Fruit fly (Drosophila melanogaster) Kc167 (cell line): ENCODE data around the gene CG17768.

Experiments used
- Myc ChIP-seq: fragments of >200 bp; optimal IDR thresholded peaks from 2 replicates; lab custom pipeline; 2017; ENCODE audit warnings: missing external identifiers
- Sin3A ChIP-seq: fragments of >200 bp; optimal IDR thresholded peaks from 2 replicates; lab custom pipeline; 2018; ENCODE audit warnings: missing external identifiers
- h ChIP-seq: fragments of >200 bp; optimal IDR thresholded peaks from 3 replicates; lab custom pipeline; 2018; ENCODE audit warnings: missing external identifiers
- insv ChIP-seq: fragments of >200 bp; optimal IDR thresholded peaks from 3 replicates; lab custom pipeline; 2018; ENCODE audit warnings: missing external identifiers
- psq ChIP-seq: fragments of >200 bp; optimal IDR thresholded peaks from 2 replicates; lab custom pipeline; 2017; ENCODE audit warnings: missing external identifiers
- ttk ChIP-seq: sonication (Bioruptor generic); optimal IDR thresholded peaks from 2 replicates; lab custom pipeline; 2017; ENCODE audit warnings: missing external identifiers

The CG17768 gene

DNA sequence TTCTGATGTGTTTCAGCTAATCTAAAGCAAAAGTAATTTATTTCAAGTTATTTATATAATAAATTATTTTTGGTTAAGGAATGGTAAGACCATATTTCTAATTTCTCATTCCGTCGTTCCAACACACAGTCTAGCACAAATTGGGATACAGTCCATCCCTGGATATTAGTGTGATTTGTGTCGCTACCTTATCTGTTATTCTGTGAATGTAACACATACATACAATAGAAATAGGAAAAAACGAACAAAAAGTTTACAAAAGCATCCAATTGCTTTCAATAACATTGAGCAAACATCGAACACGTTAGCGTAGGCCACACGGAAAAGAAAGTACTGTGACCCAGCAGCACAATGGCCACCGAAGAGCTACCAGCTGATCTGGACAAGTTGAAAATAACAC lies 38.5 kb downstream of the CG17768 start, which contains the start of gene CG5056:
CG5056 (plus strand) TSS at position 168 of the 400 bp plus-strand sequence.
- TF ChIP-seq h (lab: Kevin White, UChicago) (no peak), ttk (lab: Kevin White, UChicago) (no peak), Myc (lab: Kevin White, UChicago) (no peak), psq (no peak), insv (no peak), Sin3A (lab: Kevin White, UChicago) (no peak)

DNA sequence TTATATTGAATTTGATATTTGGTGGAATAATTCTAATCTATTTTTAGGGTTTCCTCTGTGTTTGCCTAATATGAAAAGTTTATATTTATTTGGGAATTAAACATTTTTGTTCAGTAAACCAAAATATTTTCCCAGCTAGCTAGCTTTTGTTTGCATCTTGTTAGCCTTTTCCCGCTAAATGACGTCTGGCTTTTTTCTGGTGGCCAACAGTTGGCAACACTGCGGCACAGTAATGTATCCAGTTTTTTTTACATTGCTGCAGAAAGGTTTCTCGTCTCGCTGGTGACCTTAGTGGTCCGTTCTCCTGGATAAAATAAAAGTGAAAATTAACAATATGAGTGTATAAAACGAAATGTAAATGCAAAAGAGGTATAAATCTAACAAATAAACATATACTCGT lies 40.8 kb downstream of the CG17768 start, which contains the start of gene lft:
lft (plus strand) TSS at position 243 of the 400 bp plus-strand sequence.
- TF ChIP-seq psq (no peak), ttk (lab: Kevin White, UChicago) (no peak), Myc (lab: Kevin White, UChicago) (no peak), insv (no peak), Sin3A (lab: Kevin White, UChicago) (no peak), h (lab: Kevin White, UChicago) (no peak)

DNA sequence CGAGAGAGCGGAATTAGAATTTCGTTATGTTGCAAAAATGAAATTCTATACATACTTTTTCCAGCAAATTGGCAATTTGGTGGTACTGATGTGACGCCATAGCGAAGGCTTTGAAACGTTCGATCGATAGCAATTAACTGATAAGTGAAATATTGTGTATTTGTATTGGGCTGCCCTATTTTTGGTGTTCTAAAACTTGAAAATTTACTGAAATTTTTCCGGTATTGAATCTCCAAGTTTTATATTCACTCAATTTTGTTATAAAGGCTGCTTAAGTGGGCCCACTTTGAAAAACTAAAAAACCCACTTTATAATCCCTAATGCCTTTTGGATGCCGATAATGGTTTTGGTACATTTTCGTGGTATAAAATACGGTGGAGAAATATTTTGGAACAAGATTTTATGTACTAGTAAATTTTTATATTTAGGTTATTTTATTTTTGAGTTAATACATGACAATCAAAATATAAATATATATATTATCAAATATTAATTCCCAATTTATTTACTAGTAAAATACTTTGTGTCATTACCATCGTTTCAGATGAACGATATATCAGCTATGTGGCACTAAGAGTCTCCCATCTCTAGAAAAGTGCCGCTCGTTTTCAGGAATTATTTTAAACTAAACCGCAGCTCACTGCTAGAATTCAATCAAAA lies 42.5 kb downstream of the CG17768 start, which contains the start of the genes Cand1 and pim:
Cand1 (minus strand) TSS at position 300 of the 660 bp plus-strand sequence.
pim (plus strand) TSS at position 582 of the 660 bp plus-strand sequence.
- TF ChIP-seq ttk (lab: Kevin White, UChicago) (no peak), Sin3A (lab: Kevin White, UChicago) (no peak), h (lab: Kevin White, UChicago) (no peak), Myc (lab: Kevin White, UChicago) (no peak), psq (no peak), insv (no peak)

DNA sequence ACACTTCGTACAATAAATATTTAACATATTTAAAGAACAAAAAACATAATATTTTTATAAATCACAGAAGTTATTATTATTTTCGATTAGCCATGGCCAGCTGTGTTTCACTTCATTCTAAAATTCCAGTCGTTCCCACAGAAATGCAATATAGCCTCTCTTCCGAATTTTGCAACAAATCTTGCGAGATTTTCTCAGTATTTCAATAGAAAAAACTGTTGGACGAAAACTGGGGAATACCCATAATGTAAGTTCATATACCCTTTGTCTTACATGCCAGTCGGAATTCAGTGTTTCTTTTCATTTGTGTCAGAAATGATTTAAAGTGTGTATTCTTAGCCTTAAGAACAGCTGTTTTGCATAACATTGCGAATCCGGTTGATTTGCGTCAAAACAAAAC lies 48.5 kb downstream of the CG17768 start, which contains the start of the genes CtsL4 and ClpP:
CtsL4 (minus strand) TSS at position 90 of the 400 bp plus-strand sequence.
ClpP (plus strand) TSS at position 288 of the 400 bp plus-strand sequence.
- TF ChIP-seq insv: no peak
- TF ChIP-seq psq: no peak
- TF ChIP-seq h (lab: Kevin White, UChicago): no peak
- no peak for TF ChIP-seq Myc (lab: Kevin White, UChicago)
- no peak for TF ChIP-seq ttk (lab: Kevin White, UChicago)
- TF ChIP-seq Sin3A (lab: Kevin White, UChicago): no peak

DNA sequence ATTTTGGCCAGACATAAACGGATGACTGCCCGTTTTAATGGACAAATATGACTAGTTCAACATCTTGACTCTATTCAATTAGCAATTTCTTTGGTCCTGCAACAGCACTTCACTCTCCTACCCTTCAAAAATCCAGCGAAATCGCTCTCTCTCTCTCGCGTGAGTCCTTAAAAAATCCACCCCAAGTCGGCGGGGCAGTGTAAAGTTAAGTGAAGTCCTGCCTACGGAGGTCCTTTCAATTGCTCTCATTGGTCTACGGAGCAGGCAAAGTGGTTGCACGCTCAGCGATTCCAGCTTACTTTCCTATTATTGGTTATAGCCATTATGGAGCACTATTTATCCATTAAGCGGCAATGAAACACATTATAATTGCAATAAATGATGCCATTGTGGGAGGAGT lies 51.1 kb downstream of the CG17768 start, which contains the start of gene CG34367:
CG34367 (minus strand) TSS at position 35 of the 400 bp plus-strand sequence.
- TF ChIP-seq Myc (lab: Kevin White, UChicago) (no peak), psq (no peak), Sin3A (lab: Kevin White, UChicago) (no peak), insv (no peak), ttk (lab: Kevin White, UChicago) (no peak), h (lab: Kevin White, UChicago) (no peak)
